Worm (Caenorhabditis elegans) whole organism, L1 larva: Measurements from ENCODE around the gene pkhm-2.

Source experiments
- F16B12.6 ChIP-seq: fragments of 150-350 bp; optimal IDR thresholded peaks from 2 replicates; lab custom pipeline; 2014; ENCODE audit warnings: missing biosample characterization, missing genetic modification characterization
- ama-1 ChIP-seq: fragments of 150-350 bp; optimal IDR thresholded peaks from 2 replicates; lab custom pipeline; 2014
- dsc-1 ChIP-seq: sonication (generic microtip); optimal IDR thresholded peaks from 2 replicates; lab custom pipeline; 2016; ENCODE audit warnings: mild to moderate bottlenecking, missing genetic modification characterization, missing compliant biosample characterization
- fkh-8 ChIP-seq: sonication (generic microtip); optimal IDR thresholded peaks from 2 replicates; lab custom pipeline; 2016; ENCODE audit warnings: mild to moderate bottlenecking, missing genetic modification characterization, missing compliant biosample characterization
- lin-15B ChIP-seq: fragments of 150-350 bp; sonication (generic microtip); optimal IDR thresholded peaks from 3 replicates; lab custom pipeline; 2014; ENCODE audit warnings: missing biosample characterization, missing genetic modification characterization
- nhr-11 ChIP-seq: fragments of 150-350 bp; optimal IDR thresholded peaks from 2 replicates; lab custom pipeline; 2014; ENCODE audit warnings: missing biosample characterization, missing genetic modification characterization
- pag-3 ChIP-seq: sonication (generic microtip); optimal IDR thresholded peaks from 2 replicates; lab custom pipeline; 2017; ENCODE audit warnings: missing genetic modification characterization, mild to moderate bottlenecking, missing compliant biosample characterization, antibody characterized with exemption, borderline replicate concordance; ENCODE audit not compliant: insufficient read depth
- pqm-1 ChIP-seq: sonication (generic microtip); optimal IDR thresholded peaks from 3 replicates; lab custom pipeline; 2017; ENCODE audit warnings: missing biosample characterization, missing genetic modification characterization
- skn-1 ChIP-seq: fragments of 150-350 bp; optimal IDR thresholded peaks from 2 replicates; lab custom pipeline; 2014; ENCODE audit warnings: missing biosample characterization, missing genetic modification characterization
- snpc-4 ChIP-seq: fragments of 150-350 bp; optimal IDR thresholded peaks from 2 replicates; lab custom pipeline; 2014; ENCODE audit warnings: missing biosample characterization, missing genetic modification characterization
- unc-62 ChIP-seq: fragments of 150-350 bp; optimal IDR thresholded peaks from 2 replicates; lab custom pipeline; 2014; ENCODE audit warnings: missing biosample characterization, missing genetic modification reagents, missing genetic modification characterization

DNA sequence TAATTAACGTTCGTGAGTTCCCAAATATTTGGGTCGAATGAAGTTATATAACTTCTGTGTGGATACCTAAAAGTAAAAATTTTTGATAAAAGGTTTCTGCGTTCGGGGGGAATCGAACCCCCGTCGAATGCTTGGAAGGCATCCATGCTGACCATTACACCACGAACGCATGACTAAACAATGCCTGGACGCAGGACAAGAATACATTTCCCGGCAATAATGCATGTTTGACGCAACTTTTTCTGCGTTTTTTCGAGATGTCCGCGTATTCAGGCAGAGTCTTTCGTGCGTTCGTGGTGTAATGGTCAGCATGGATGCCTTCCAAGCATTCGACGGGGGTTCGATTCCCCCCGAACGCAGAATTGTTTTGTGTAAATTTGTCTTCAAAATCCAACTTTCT lies 19.5 kb upstream of the pkhm-2 start:
- TF ChIP-seq unc-62 (GFP tag; lab: Kevin White, UChicago) (no peak), lin-15B (tag; lab: Kevin White, UChicago) (peak; percentile 6), nhr-11 (tag; lab: Kevin White, UChicago) (no peak), snpc-4 (tag; lab: Kevin White, UChicago) (no peak), pqm-1 (tag; lab: Kevin White, UChicago) (no peak), F16B12.6 (tag; lab: Kevin White, UChicago) (no peak), skn-1 (no peak), pag-3 (tag; lab: Kevin White, UChicago) (no peak), fkh-8 (tag; lab: Kevin White, UChicago) (no peak), ama-1 (no peak), dsc-1 (tag; lab: Kevin White, UChicago) (peak; percentile 23)
